Fruit fly (Drosophila melanogaster): ENCODE measurements around the gene Nup154.

Gene Nup154

DNA sequence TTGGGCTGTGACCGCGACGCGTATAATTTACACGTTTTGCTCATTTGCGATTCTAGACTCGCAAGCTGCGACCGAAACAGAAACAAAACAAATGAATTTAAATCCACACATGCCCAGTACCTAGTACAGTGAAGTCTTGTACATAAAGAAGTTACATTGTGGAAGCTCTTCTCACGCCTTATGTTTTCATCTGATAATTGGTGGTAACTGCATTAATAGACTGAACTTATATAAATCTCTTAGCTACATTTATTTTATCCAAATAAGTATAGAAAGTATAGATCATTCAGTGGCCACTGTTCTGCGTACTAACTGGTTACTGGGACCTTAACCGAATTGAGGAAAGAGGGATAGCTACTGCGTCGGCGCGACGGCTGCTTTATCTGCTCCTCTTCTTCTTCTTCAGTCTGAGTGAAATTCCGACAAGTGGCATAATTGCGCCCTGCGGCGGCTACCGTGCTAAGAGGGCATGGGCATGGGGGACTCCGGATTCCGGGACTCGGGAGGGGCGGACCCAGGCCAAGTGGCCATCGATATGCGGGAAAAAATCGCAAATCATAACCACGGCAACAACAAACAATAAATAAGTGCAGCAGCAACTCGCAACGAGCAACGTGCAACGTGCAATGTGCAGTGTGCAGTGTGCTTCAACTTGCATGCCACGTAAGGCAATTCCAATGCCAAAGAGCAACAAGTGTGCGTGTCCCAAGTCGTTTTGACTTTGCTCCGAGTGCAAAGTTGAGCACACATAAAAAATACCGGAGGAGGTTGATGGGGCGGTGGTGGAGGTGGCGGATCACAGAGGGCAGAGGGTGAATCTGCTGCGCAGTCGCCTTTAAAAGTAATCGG lies 47.2 kb downstream of the Nup154 start:
- TF ChIP-seq chinmo (GFP tag; IDR thresholded peaks at IDR 0.05; ENCODE audit: partially characterized antibody) = no peak
- no peak for TF ChIP-seq BEAF-32 (GFP tag; optimal IDR thresholded peaks at IDR 0.05)
- TF ChIP-seq CG9932 (GFP tag; IDR thresholded peaks at IDR 0.05) = peak; percentile 44; the same call in 1 of the 2 replicates
- no peak for TF ChIP-seq HmgZ (tag; optimal IDR thresholded peaks at IDR 0.05)
- no peak for TF ChIP-seq CG31224 (GFP tag; IDR thresholded peaks at IDR 0.05)
- TF ChIP-seq ttk (GFP tag; IDR thresholded peaks at IDR 0.05) = no peak
- TF ChIP-seq nerfin-2 (GFP tag; IDR thresholded peaks at IDR 0.05; ENCODE audit: partially characterized antibody) = 0 out of 2 replicates have a peak, but pooled peaks have one; percentile 10
- TF ChIP-seq hb (GFP tag; IDR thresholded peaks at IDR 0.05; ENCODE audit: partially characterized antibody) = no peak
- TF ChIP-seq CG9797 (GFP tag; optimal IDR thresholded peaks at IDR 0.05) = no peak
- no peak for TF ChIP-seq ssp (GFP tag; IDR thresholded peaks at IDR 0.05)
- TF ChIP-seq sim (GFP tag; IDR thresholded peaks at IDR 0.05) = no peak
- no peak for TF ChIP-seq pan (optimal IDR thresholded peaks at IDR 0.05)
- no peak for TF ChIP-seq pan (GFP tag; optimal IDR thresholded peaks at IDR 0.05 in 1 of 2, IDR thresholded peaks at IDR 0.05 in 1 of 2)
- TF ChIP-seq CG17328 (GFP tag; IDR thresholded peaks at IDR 0.05) = no peak
- no peak for TF ChIP-seq lab (GFP tag; optimal IDR thresholded peaks at IDR 0.05)
- TF ChIP-seq Ets65A (GFP tag) = peak; percentile 13
- no peak for TF ChIP-seq CG6689 (GFP tag; IDR thresholded peaks at IDR 0.05)
- TF ChIP-seq stc (GFP tag; IDR thresholded peaks at IDR 0.05) = no peak
- no peak for TF ChIP-seq CG10267 (tag; optimal IDR thresholded peaks at IDR 0.05)
- 0 out of 2 replicates have a peak, but pooled peaks have one; percentile 17 for TF ChIP-seq klu (GFP tag; IDR thresholded peaks at IDR 0.05)
- TF ChIP-seq CG11456 (GFP tag; IDR thresholded peaks at IDR 0.05) = 0 out of 3 replicates have a peak, but pooled peaks have one; percentile 37
- TF ChIP-seq ara (GFP tag; IDR thresholded peaks at IDR 0.05) = no peak
- TF ChIP-seq Meics (GFP tag; optimal IDR thresholded peaks at IDR 0.05) = no peak
- no peak for TF ChIP-seq emc (GFP tag; optimal IDR thresholded peaks at IDR 0.05)
- 0 out of 3 replicates have a peak, but pooled peaks have one; percentile 18 for TF ChIP-seq CG7357 (GFP tag; IDR thresholded peaks at IDR 0.05)
- no peak for TF ChIP-seq luna (GFP tag; optimal IDR thresholded peaks at IDR 0.05)
- no peak for TF ChIP-seq CG15601 (tag; optimal IDR thresholded peaks at IDR 0.05)
- TF ChIP-seq sd (tag; optimal IDR thresholded peaks at IDR 0.05) = peak; percentile 1
- TF ChIP-seq Oaz (GFP tag; IDR thresholded peaks at IDR 0.05) = no peak
- TF ChIP-seq CG17186 (GFP tag; optimal IDR thresholded peaks at IDR 0.05) = no peak
- TF ChIP-seq grau (tag; optimal IDR thresholded peaks at IDR 0.05) = peak; percentile 41
- TF ChIP-seq HLHmδ (GFP tag; optimal IDR thresholded peaks at IDR 0.05) = no peak
- TF ChIP-seq cato (GFP tag; optimal IDR thresholded peaks at IDR 0.05; ENCODE audit: borderline replicate concordance) = no peak
- peak; percentile 56 for TF ChIP-seq Med (GFP tag)
- TF ChIP-seq Dek (tag; optimal IDR thresholded peaks at IDR 0.05) = no peak
- no peak for TF ChIP-seq CG6765 (GFP tag; optimal IDR thresholded peaks at IDR 0.05)

DNA sequence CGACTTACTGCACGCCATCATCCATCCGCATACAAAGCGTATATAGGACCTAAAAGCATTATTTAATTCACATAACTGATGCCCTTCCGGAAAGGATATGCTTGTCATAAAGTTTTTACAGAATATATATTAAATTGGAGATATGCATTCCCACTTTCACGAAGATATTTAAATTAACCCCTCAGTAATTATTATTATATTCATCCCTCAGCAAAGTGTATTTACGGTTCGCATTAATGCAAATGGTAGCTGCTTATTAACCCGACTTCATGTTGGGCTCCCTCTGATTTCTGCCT lies 47.8 kb downstream of the Nup154 start:
- peak; percentile 26; the same call in 1 of the 2 replicates for TF ChIP-seq Drgx (GFP tag; IDR thresholded peaks at IDR 0.05)
- TF ChIP-seq Scr (GFP tag; IDR thresholded peaks at IDR 0.05; ENCODE audit: partially characterized antibody) = no peak
